Fruit fly (Drosophila melanogaster) whole organism, pupa: ENCODE measurements around the gene CG45064.

ENCODE experiments used
- CG10348 ChIP-seq: fragments of 200-800 bp; sonication (Bioruptor generic); IDR thresholded peaks from 2 replicates; pipeline ENCODE4 v1.3.6; 2022; ENCODE audit warnings: missing biosample characterization, missing genetic modification characterization
- CG12605 ChIP-seq: fragments of 200-800 bp; sonication (Bioruptor generic); IDR thresholded peaks from 2 replicates; pipeline ENCODE4 v1.3.6; 2022; ENCODE audit warnings: missing biosample characterization, missing genetic modification characterization
- CG14655 ChIP-seq: fragments of 200-800 bp; sonication (Bioruptor generic); optimal IDR thresholded peaks from 3 replicates; lab custom pipeline; 2017; ENCODE audit warnings: mild to moderate bottlenecking, missing biosample characterization, missing genetic modification reagents, missing genetic modification characterization
- fd96Ca ChIP-seq: fragments of 200-800 bp; sonication (Bioruptor generic); IDR thresholded peaks from 3 replicates; pipeline ENCODE4 v1.3.6; 2022; ENCODE audit warnings: missing biosample characterization, missing genetic modification characterization

dm6 chrX:14857883-14858282, 24.5 kb downstream of the CG45064 start:
- peak; percentile 46; the same call in 1 of the 3 replicates for TF ChIP-seq fd96Ca (GFP tag; lab: Robert Waterston, UW)
- no peak for TF ChIP-seq CG14655 (GFP tag; lab: Kevin White, UChicago)
- no peak for TF ChIP-seq CG10348 (GFP tag; lab: Robert Waterston, UW)
- no peak for TF ChIP-seq CG12605 (GFP tag; lab: Robert Waterston, UW)
